Comparison of ENCODE assay signal across 5 worm cellular contexts in the genomic region with DNA sequence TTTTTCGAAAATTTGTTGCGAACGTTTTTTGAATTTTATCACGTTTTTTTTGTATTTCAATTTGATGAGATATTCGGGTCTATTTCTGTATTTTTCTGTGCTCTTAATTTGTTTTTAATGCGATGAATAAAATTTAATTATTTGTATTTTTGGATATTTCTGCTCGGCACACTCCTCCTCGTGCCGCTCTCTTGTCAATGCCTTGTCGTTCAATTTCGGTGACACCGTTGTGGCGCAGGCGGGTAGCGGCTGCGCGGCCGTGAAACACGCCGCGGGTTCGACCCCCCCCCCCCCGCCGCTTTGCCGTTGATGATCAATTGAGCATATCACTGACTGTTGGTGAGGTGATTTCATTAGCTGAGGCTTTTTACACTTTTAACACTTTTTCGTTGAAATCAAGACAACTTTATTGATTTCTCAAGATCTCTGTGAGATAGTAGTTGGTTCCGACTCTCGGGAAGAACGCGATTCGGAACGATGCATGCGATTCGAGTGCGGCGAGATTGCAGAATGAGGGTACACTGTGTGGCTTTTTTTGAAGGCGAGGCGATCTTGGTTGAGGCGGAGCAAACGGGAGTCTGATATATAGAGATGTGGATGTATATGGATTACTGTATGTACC.
TF ChIP-seq lines count a peak whose summit lies in the region.

No protein-coding gene starts in this region.

TF ChIP-seq in whole organism, L1 larva, 84 proteins besides CTCF, POLR2A, EP300 and RAD21 (continues in another document):
- TF ChIP-seq xbp-1 (tag; optimal IDR thresholded peaks at IDR 0.05; lab: Kevin White, UChicago) (peak; percentile 59), ceh-90 (tag; optimal IDR thresholded peaks at IDR 0.05; lab: Kevin White, UChicago) (peak; percentile 10), unc-130 (tag; optimal IDR thresholded peaks at IDR 0.05; lab: Kevin White, UChicago) (peak; percentile 60), nhr-77 (tag; optimal IDR thresholded peaks at IDR 0.05; lab: Kevin White, UChicago) (peak; percentile 47), sup-37 (GFP tag; optimal IDR thresholded peaks at IDR 0.05; lab: Kevin White, UChicago) (peak; percentile 63), nhr-237 (tag; optimal IDR thresholded peaks at IDR 0.05; lab: Kevin White, UChicago) (no peak), jun-1 (tag; optimal IDR thresholded peaks at IDR 0.05; lab: Kevin White, UChicago) (peak; percentile 64), lin-39 (tag; optimal IDR thresholded peaks at IDR 0.05; lab: Kevin White, UChicago) (peak; percentile 22), fkh-8 (tag; optimal IDR thresholded peaks at IDR 0.05; lab: Kevin White, UChicago) (peak; percentile 87), efl-3 (GFP tag; optimal IDR thresholded peaks at IDR 0.05; lab: Kevin White, UChicago) (no peak), alr-1 (tag; optimal IDR thresholded peaks at IDR 0.05; lab: Kevin White, UChicago; ENCODE audit: borderline replicate concordance) (no peak), dpl-1 (GFP tag; optimal IDR thresholded peaks at IDR 0.05; lab: Kevin White, UChicago) (peak; percentile 1 to 17 (median 3)), aly-2 (tag; optimal IDR thresholded peaks at IDR 0.05; lab: Kevin White, UChicago) (no peak), unc-98 (GFP tag; IDR thresholded peaks at IDR 0.05; lab: Robert Waterston, UW) (0 out of 2 replicates have a peak, but pooled peaks have one; percentile 21), C04F5.9 (tag; optimal IDR thresholded peaks at IDR 0.05; lab: Kevin White, UChicago) (peak; percentile 20)

TF ChIP-seq in whole organism, L3 larva, 47 proteins besides CTCF, POLR2A, EP300 and RAD21 (continues in another document):
- TF ChIP-seq egl-27 (tag; optimal IDR thresholded peaks at IDR 0.05; lab: Kevin White, UChicago) (no peak), nfya-1 (tag; optimal IDR thresholded peaks at IDR 0.05; lab: Kevin White, UChicago; ENCODE audit: insufficient read depth) (peak; percentile 62), pha-4 (tag; optimal IDR thresholded peaks at IDR 0.05; lab: Kevin White, UChicago) (peak; percentile 73), aly-2 (tag; optimal IDR thresholded peaks at IDR 0.05; lab: Kevin White, UChicago) (no peak), ceh-9 (tag; optimal IDR thresholded peaks at IDR 0.05; lab: Kevin White, UChicago) (no peak), fos-1 (tag; optimal IDR thresholded peaks at IDR 0.05; lab: Kevin White, UChicago) (no peak), lin-15B (tag; optimal IDR thresholded peaks at IDR 0.05; lab: Kevin White, UChicago) (peak; percentile 16), nhr-12 (tag; optimal IDR thresholded peaks at IDR 0.05; lab: Kevin White, UChicago) (no peak), ztf-4 (tag; optimal IDR thresholded peaks at IDR 0.05; lab: Kevin White, UChicago) (peak; percentile 22), R02D3.7 (tag; optimal IDR thresholded peaks at IDR 0.05; lab: Kevin White, UChicago) (peak; percentile 68), hmg-11 (tag; optimal IDR thresholded peaks at IDR 0.05; lab: Kevin White, UChicago) (peak; percentile 93), skn-1 (tag; optimal IDR thresholded peaks at IDR 0.05; lab: Kevin White, UChicago) (no peak), ceh-82 (tag; optimal IDR thresholded peaks at IDR 0.05; lab: Kevin White, UChicago) (peak; percentile 36), nhr-43 (tag; optimal IDR thresholded peaks at IDR 0.05; lab: Kevin White, UChicago; ENCODE audit: poor library complexity, severe bottlenecking) (peak; percentile 55), daf-12 (tag; optimal IDR thresholded peaks at IDR 0.05; lab: Kevin White, UChicago) (no peak), nhr-76 (tag; optimal IDR thresholded peaks at IDR 0.05; lab: Kevin White, UChicago) (peak; percentile 15), mml-1 (tag; optimal IDR thresholded peaks at IDR 0.05; lab: Kevin White, UChicago) (no peak)

TF ChIP-seq in whole organism, early embryonic, 17 proteins besides CTCF, POLR2A, EP300 and RAD21:
- TF ChIP-seq hmbx-1 (tag; optimal IDR thresholded peaks at IDR 0.05; lab: Kevin White, UChicago) (peak; percentile 96), scrt-1 (GFP tag; IDR thresholded peaks at IDR 0.05; lab: Robert Waterston, UW) (peak; percentile 100), B0310.2 (tag; optimal IDR thresholded peaks at IDR 0.05; lab: Kevin White, UChicago) (peak; percentile 99), flt-1 (GFP tag; IDR thresholded peaks at IDR 0.05; lab: Robert Waterston, UW) (peak; percentile 100), tbx-11 (GFP tag; IDR thresholded peaks at IDR 0.05; lab: Robert Waterston, UW) (peak; percentile 100), tra-4 (tag; optimal IDR thresholded peaks at IDR 0.05; lab: Kevin White, UChicago) (peak; percentile 100), pes-1 (GFP tag; IDR thresholded peaks at IDR 0.05; lab: Robert Waterston, UW) (peak; percentile 99), tbx-37 (GFP tag; conservative IDR thresholded peaks at IDR 0.05; lab: Robert Waterston, UW) (peak; percentile 100), aly-1 (tag; optimal IDR thresholded peaks at IDR 0.05; lab: Kevin White, UChicago) (peak; percentile 99), ceh-13 (GFP tag; optimal IDR thresholded peaks at IDR 0.05; lab: Kevin White, UChicago) (peak; percentile 100), hnd-1 (tag; optimal IDR thresholded peaks at IDR 0.05; lab: Kevin White, UChicago) (peak; percentile 98), ceh-36 (tag; optimal IDR thresholded peaks at IDR 0.05; lab: Kevin White, UChicago) (peak; percentile 99), ets-7 (tag; optimal IDR thresholded peaks at IDR 0.05; lab: Kevin White, UChicago) (peak; percentile 98), sea-1 (GFP tag; conservative IDR thresholded peaks at IDR 0.05; lab: Robert Waterston, UW) (peak; percentile 100), ama-1 (optimal IDR thresholded peaks at IDR 0.05; lab: Kevin White, UChicago) (no peak), F13C5.2 (tag; optimal IDR thresholded peaks at IDR 0.05; lab: Kevin White, UChicago) (peak; percentile 100), hmg-4 (GFP tag; optimal IDR thresholded peaks at IDR 0.05; lab: Kevin White, UChicago) (peak; percentile 100)
TF ChIP-seq in whole organism, early embryonic: peak in this region for 16.

TF ChIP-seq in whole organism, midembryonic, 9 proteins besides CTCF, POLR2A, EP300 and RAD21:
- TF ChIP-seq T22C8.4 (GFP tag; IDR thresholded peaks at IDR 0.05; lab: Robert Waterston, UW) = peak; percentile 99
- TF ChIP-seq flt-1 (GFP tag; IDR thresholded peaks at IDR 0.05; lab: Robert Waterston, UW) = peak; percentile 100
- peak; percentile 95 for TF ChIP-seq med-1 (GFP tag; optimal IDR thresholded peaks at IDR 0.05; lab: Kevin White, UChicago; ENCODE audit: insufficient read depth)
- TF ChIP-seq ref-1 (GFP tag; conservative IDR thresholded peaks at IDR 0.05; lab: Robert Waterston, UW) = peak; percentile 99
- TF ChIP-seq ztf-29 (GFP tag; IDR thresholded peaks at IDR 0.05; lab: Robert Waterston, UW) = peak; percentile 100
- peak; percentile 100 for TF ChIP-seq klf-2 (GFP tag; conservative IDR thresholded peaks at IDR 0.05; lab: Robert Waterston, UW)
- TF ChIP-seq tab-1 (GFP tag; IDR thresholded peaks at IDR 0.05; lab: Robert Waterston, UW) = peak; percentile 100
- TF ChIP-seq ztf-23 (GFP tag; IDR thresholded peaks at IDR 0.05; lab: Robert Waterston, UW) = peak; percentile 99
- peak; percentile 100 for TF ChIP-seq cog-1 (tag; optimal IDR thresholded peaks at IDR 0.05; lab: Kevin White, UChicago)
TF ChIP-seq in whole organism, midembryonic: peak in this region for 9.

TF ChIP-seq in whole organism, young adult, 124 proteins besides CTCF, POLR2A, EP300 and RAD21 (continues in another document):
- TF ChIP-seq ztf-3 (GFP tag; optimal IDR thresholded peaks at IDR 0.05; lab: Kevin White, UChicago) (peak; percentile 84), ets-4 (GFP tag; optimal IDR thresholded peaks at IDR 0.05; lab: Kevin White, UChicago) (peak; percentile 99), snpc-1.3 (tag; optimal IDR thresholded peaks at IDR 0.05; lab: Kevin White, UChicago; ENCODE audit: insufficient read depth) (peak; percentile 96), D2030.7 (GFP tag; IDR thresholded peaks at IDR 0.05; lab: Robert Waterston, UW) (peak; percentile 96), F49E8.2 (tag; optimal IDR thresholded peaks at IDR 0.05; lab: Kevin White, UChicago; ENCODE audit: insufficient read depth) (peak; percentile 89), nhr-27 (tag; optimal IDR thresholded peaks at IDR 0.05; lab: Kevin White, UChicago) (peak; percentile 99), F37B4.10 (GFP tag; IDR thresholded peaks at IDR 0.05; lab: Robert Waterston, UW) (peak; percentile 98), lsl-1 (GFP tag; optimal IDR thresholded peaks at IDR 0.05; lab: Kevin White, UChicago) (peak; percentile 86), somi-1 (GFP tag; optimal IDR thresholded peaks at IDR 0.05; lab: Kevin White, UChicago) (peak; percentile 95), snpc-3.4 (tag; optimal IDR thresholded peaks at IDR 0.05; lab: Kevin White, UChicago) (peak; percentile 90), zfh-2 (GFP tag; conservative IDR thresholded peaks at IDR 0.05; lab: Robert Waterston, UW) (peak; percentile 100), Y79H2A.3 (GFP tag; conservative IDR thresholded peaks at IDR 0.05; lab: Robert Waterston, UW) (peak; percentile 94), bed-2 (GFP tag; IDR thresholded peaks at IDR 0.05; lab: Robert Waterston, UW) (peak; percentile 92), rpc-1 (optimal IDR thresholded peaks at IDR 0.05; lab: Kevin White, UChicago) (peak; percentile 89), rpc-1 (tag; optimal IDR thresholded peaks at IDR 0.05; lab: Kevin White, UChicago) (peak; percentile 96), attf-6 (GFP tag; IDR thresholded peaks at IDR 0.05; lab: Robert Waterston, UW) (peak; percentile 89), dpff-1 (tag; optimal IDR thresholded peaks at IDR 0.05; lab: Kevin White, UChicago) (peak; percentile 88), cebp-2 (GFP tag; IDR thresholded peaks at IDR 0.05; lab: Robert Waterston, UW) (peak; percentile 100), F57A8.1 (GFP tag; optimal IDR thresholded peaks at IDR 0.05; lab: Kevin White, UChicago) (peak; percentile 99), F33H1.4 (GFP tag; IDR thresholded peaks at IDR 0.05; lab: Robert Waterston, UW) (peak; percentile 76), K12H6.12 (tag; optimal IDR thresholded peaks at IDR 0.05; lab: Kevin White, UChicago) (peak; percentile 91), C17E4.6 (GFP tag; IDR thresholded peaks at IDR 0.05; lab: Robert Waterston, UW) (peak; percentile 95), nfyb-1 (GFP tag; IDR thresholded peaks at IDR 0.05; lab: Robert Waterston, UW) (peak; percentile 97), xnd-1 (tag; optimal IDR thresholded peaks at IDR 0.05; lab: Kevin White, UChicago) (peak; percentile 59), hrde-1 (tag; optimal IDR thresholded peaks at IDR 0.05; lab: Kevin White, UChicago; ENCODE audit: borderline replicate concordance) (peak; percentile 97), ceh-79 (tag; optimal IDR thresholded peaks at IDR 0.05; lab: Kevin White, UChicago) (peak; percentile 97), him-1 (tag; optimal IDR thresholded peaks at IDR 0.05; lab: Kevin White, UChicago) (peak; percentile 87), madf-8 (GFP tag; conservative IDR thresholded peaks at IDR 0.05; lab: Robert Waterston, UW) (peak; percentile 77), F55B11.4 (tag; optimal IDR thresholded peaks at IDR 0.05; lab: Kevin White, UChicago; ENCODE audit: borderline replicate concordance, insufficient read depth) (peak; percentile 52), chd-7 (tag; optimal IDR thresholded peaks at IDR 0.05; lab: Kevin White, UChicago) (peak; percentile 98)
